Worm (Caenorhabditis elegans) whole organism, L4 larva: ENCODE measurements around the gene fbxc-45.

Experiments
- ama-1 ChIP-seq: fragments of 150-350 bp; optimal IDR thresholded peaks from 2 replicates; lab custom pipeline; 2014; ENCODE audit warnings: inconsistent platforms, mixed read lengths
- ces-1 ChIP-seq: fragments of 150-350 bp; sonication (generic microtip); optimal IDR thresholded peaks from 4 replicates; lab custom pipeline; 2014; ENCODE audit warnings: missing biosample characterization, missing genetic modification reagents, missing genetic modification characterization
- fos-1 ChIP-seq: fragments of 150-350 bp; optimal IDR thresholded peaks from 2 replicates; lab custom pipeline; 2014; ENCODE audit warnings: missing biosample characterization, missing genetic modification characterization
- lin-39 ChIP-seq: fragments of 150-350 bp; optimal IDR thresholded peaks from 2 replicates; lab custom pipeline; 2014; ENCODE audit warnings: missing biosample characterization, missing genetic modification reagents, missing genetic modification characterization
- mdt-29 ChIP-seq: fragments of 200-800 bp; sonication (Bioruptor generic); IDR thresholded peaks from 2 replicates; pipeline ENCODE4 v1.3.6; 2022; ENCODE audit warnings: missing genetic modification reagents, missing genetic modification characterization, missing compliant biosample characterization
- mes-2 ChIP-seq: sonication (generic microtip); optimal IDR thresholded peaks from 2 replicates; lab custom pipeline; 2016; ENCODE audit warnings: missing genotype, mild to moderate bottlenecking, missing genetic modification characterization, missing compliant biosample characterization; ENCODE audit not compliant: poor library complexity, severe bottlenecking
- nhr-237 ChIP-seq: sonication (generic microtip); optimal IDR thresholded peaks from 2 replicates; lab custom pipeline; 2017; ENCODE audit warnings: missing biosample characterization, missing genetic modification characterization
- pqm-1 ChIP-seq: sonication (generic microtip); optimal IDR thresholded peaks from 2 replicates; lab custom pipeline; 2017; ENCODE audit warnings: missing biosample characterization, missing genetic modification characterization
- snpc-4 ChIP-seq: fragments of 150-350 bp; optimal IDR thresholded peaks from 2 replicates; lab custom pipeline; 2014; ENCODE audit warnings: missing biosample characterization, missing genetic modification characterization
- tag-97 ChIP-seq: fragments of 200-800 bp; sonication (Bioruptor generic); IDR thresholded peaks from 2 replicates; pipeline ENCODE4 v1.3.6; 2022; ENCODE audit warnings: missing genetic modification characterization, missing compliant biosample characterization
- unc-39 ChIP-seq: sonication (generic microtip); optimal IDR thresholded peaks from 2 replicates; lab custom pipeline; 2017; ENCODE audit warnings: missing biosample characterization, missing genetic modification characterization
- ztf-11 ChIP-seq: fragments of 150-350 bp; optimal IDR thresholded peaks from 2 replicates; lab custom pipeline; 2014; ENCODE audit warnings: missing biosample characterization, missing genetic modification characterization

- TF ChIP-seq pqm-1 (tag; lab: Kevin White, UChicago) (no peak), ama-1 (no peak), ztf-11 (tag; lab: Kevin White, UChicago) (no peak), unc-39 (tag; lab: Kevin White, UChicago) (no peak), fos-1 (tag; lab: Kevin White, UChicago) (no peak), snpc-4 (tag; lab: Kevin White, UChicago) (no peak), ces-1 (GFP tag; lab: Kevin White, UChicago) (no peak), mes-2 (tag; lab: Kevin White, UChicago) (no peak), mdt-29 (GFP tag; lab: Robert Waterston, UW) (no peak), lin-39 (tag; lab: Kevin White, UChicago) (no peak), tag-97 (no peak), nhr-237 (tag; lab: Kevin White, UChicago) (no peak)
Measured at ce11 chrIV:2893486-2893842, 28.6 kb downstream of the fbxc-45 start.
